Fruit fly (Drosophila melanogaster) whole organism, embryonic: ENCODE data around the gene awd.

ENCODE experiments used
- B-H2 ChIP-seq: fragments of 200-800 bp; sonication (Bioruptor generic); optimal IDR thresholded peaks from 2 replicates; lab custom pipeline; 2018; ENCODE audit warnings: missing biosample characterization, mild to moderate bottlenecking, missing genetic modification characterization
- Bdp1 ChIP-seq: fragments of 200-800 bp; sonication (Bioruptor generic); optimal IDR thresholded peaks from 3 replicates; lab custom pipeline; 2016; ENCODE audit warnings: missing biosample characterization, missing genetic modification characterization
- Bteb2 ChIP-seq: fragments of 200-800 bp; sonication (Bioruptor generic); optimal IDR thresholded peaks from 2 replicates; lab custom pipeline; 2016; ENCODE audit warnings: missing biosample characterization, missing genetic modification characterization
- CG10565 ChIP-seq: fragments of 200-800 bp; sonication (Bioruptor generic); optimal IDR thresholded peaks from 3 replicates; lab custom pipeline; 2016; ENCODE audit warnings: missing biosample characterization, mild to moderate bottlenecking, missing genetic modification characterization
- CG13123 ChIP-seq: fragments of 200-800 bp; sonication (Bioruptor generic); optimal IDR thresholded peaks from 2 replicates; lab custom pipeline; 2016; ENCODE audit warnings: missing biosample characterization, missing genetic modification characterization
- CG1603 ChIP-seq: fragments of 200-800 bp; sonication (Bioruptor generic); optimal IDR thresholded peaks from 2 replicates; lab custom pipeline; 2019; ENCODE audit warnings: missing biosample characterization, mild to moderate bottlenecking, missing genetic modification characterization, moderate library complexity
- CG16813 ChIP-seq: fragments of 200-800 bp; sonication (Bioruptor generic); IDR thresholded peaks from 3 replicates; pipeline ENCODE4 v1.3.6; 2022; ENCODE audit warnings: missing biosample characterization, missing genetic modification characterization; ENCODE audit not compliant: partially characterized antibody
- CG17359 ChIP-seq: fragments of 200-800 bp; sonication (Bioruptor generic); optimal IDR thresholded peaks from 3 replicates; lab custom pipeline; 2018; ENCODE audit warnings: missing biosample characterization, mild to moderate bottlenecking, missing genetic modification characterization, moderate library complexity
- CG2129 ChIP-seq: fragments of 200-800 bp; sonication (Bioruptor generic); IDR thresholded peaks from 2 replicates; pipeline ENCODE4 v1.3.6; 2022; ENCODE audit warnings: missing biosample characterization, missing genetic modification characterization; ENCODE audit not compliant: partially characterized antibody
- CG2199 ChIP-seq: fragments of 200-800 bp; sonication (Bioruptor generic); IDR thresholded peaks from 3 replicates; pipeline ENCODE4 v1.3.6; 2022; ENCODE audit warnings: missing biosample characterization, missing genetic modification characterization
- CG32767 ChIP-seq: fragments of 200-800 bp; sonication (Bioruptor generic); IDR thresholded peaks from 2 replicates; pipeline ENCODE4 v1.3.6; 2022; ENCODE audit warnings: missing biosample characterization, missing genetic modification characterization
- CG3407 ChIP-seq: fragments of 200-800 bp; sonication (Bioruptor generic); optimal IDR thresholded peaks from 2 replicates; lab custom pipeline; 2018; ENCODE audit warnings: missing biosample characterization, mild to moderate bottlenecking, missing genetic modification characterization
- CG3847 ChIP-seq: fragments of 200-800 bp; sonication (Bioruptor generic); IDR thresholded peaks from 2 replicates; pipeline ENCODE4 v1.3.6; 2022; ENCODE audit warnings: missing biosample characterization, missing genetic modification characterization
- CG4820 ChIP-seq: fragments of 200-800 bp; sonication (Bioruptor generic); optimal IDR thresholded peaks from 3 replicates; lab custom pipeline; 2016; ENCODE audit warnings: missing biosample characterization, missing genetic modification characterization
- CG4854 ChIP-seq: fragments of 200-800 bp; sonication (Bioruptor generic); optimal IDR thresholded peaks from 2 replicates; lab custom pipeline; 2016; ENCODE audit warnings: missing biosample characterization, missing genetic modification characterization, inconsistent platforms
- CG6683 ChIP-seq: fragments of 200-800 bp; sonication (Bioruptor generic); optimal IDR thresholded peaks from 2 replicates; lab custom pipeline; 2017; ENCODE audit warnings: missing biosample characterization, mild to moderate bottlenecking, missing genetic modification characterization, missing genetic modification reagents
- CG6854 ChIP-seq: fragments of 200-800 bp; sonication (Bioruptor generic); optimal IDR thresholded peaks from 3 replicates; lab custom pipeline; 2017; ENCODE audit warnings: missing biosample characterization, mild to moderate bottlenecking, missing genetic modification characterization
- CG7839 ChIP-seq: fragments of 200-800 bp; sonication (Bioruptor generic); optimal IDR thresholded peaks from 3 replicates; lab custom pipeline; 2018; ENCODE audit warnings: missing biosample characterization, mild to moderate bottlenecking, missing genetic modification characterization, moderate library complexity
- CG8290 ChIP-seq, 3 experiments: fragments of 200-800 bp; sonication (Bioruptor generic); optimal IDR thresholded peaks; 2 replicates each; lab custom pipeline; 2016 to 2019; ENCODE audit warnings: missing biosample characterization in 3 of 3, missing genetic modification characterization in 3 of 3, mild to moderate bottlenecking in 2 of 3, moderate library complexity in 1 of 3
- CG8359 ChIP-seq: fragments of 200-800 bp; sonication (Bioruptor generic); optimal IDR thresholded peaks from 2 replicates; lab custom pipeline; 2017; ENCODE audit warnings: missing biosample characterization, mild to moderate bottlenecking, missing genetic modification characterization, borderline replicate concordance
- Chrac-16 ChIP-seq: fragments of 200-800 bp; sonication (Bioruptor generic); optimal IDR thresholded peaks from 3 replicates; lab custom pipeline; 2016; ENCODE audit warnings: missing biosample characterization, missing genetic modification characterization
- CrebB ChIP-seq: fragments of 200-800 bp; sonication (Bioruptor generic); optimal IDR thresholded peaks from 3 replicates; lab custom pipeline; 2018; ENCODE audit warnings: missing biosample characterization, mild to moderate bottlenecking, missing genetic modification characterization
- HmgZ ChIP-seq: fragments of 200-800 bp; sonication (Bioruptor generic); optimal IDR thresholded peaks from 2 replicates; lab custom pipeline; 2018; ENCODE audit warnings: missing biosample characterization, mild to moderate bottlenecking, missing genetic modification characterization
- Hr39 ChIP-seq: fragments of >200 bp; optimal IDR thresholded peaks from 2 replicates; lab custom pipeline; 2017
- Hr51 ChIP-seq, 2 experiments: fragments of 200-800 bp; sonication (Bioruptor generic); optimal IDR thresholded peaks; 2 replicates in 1 of 2; 3 replicates in 1 of 2; lab custom pipeline; 2016 to 2018; ENCODE audit warnings: missing biosample characterization in 2 of 2, missing genetic modification characterization in 2 of 2, mild to moderate bottlenecking in 1 of 2, moderate library complexity in 1 of 2
- Mad ChIP-seq: fragments of 200-800 bp; sonication (Bioruptor generic); optimal IDR thresholded peaks from 2 replicates; lab custom pipeline; 2016; ENCODE audit warnings: missing biosample characterization, missing genetic modification characterization
- Max ChIP-seq: fragments of 200-800 bp; sonication (Bioruptor generic); optimal IDR thresholded peaks from 2 replicates; lab custom pipeline; 2016; ENCODE audit warnings: missing biosample characterization, mild to moderate bottlenecking, missing genetic modification characterization
- Mes4 ChIP-seq: fragments of 200-800 bp; sonication (Bioruptor generic); optimal IDR thresholded peaks from 2 replicates; lab custom pipeline; 2016; ENCODE audit warnings: missing biosample characterization, missing genetic modification characterization
- NC2α ChIP-seq: fragments of 200-800 bp; sonication (Bioruptor generic); optimal IDR thresholded peaks from 2 replicates; lab custom pipeline; 2016; ENCODE audit warnings: missing biosample characterization, missing genetic modification characterization
- Optix ChIP-seq: fragments of 200-800 bp; sonication (Bioruptor generic); IDR thresholded peaks from 3 replicates; pipeline ENCODE4 v1.3.6; 2022; ENCODE audit warnings: missing biosample characterization, missing genetic modification characterization
- Poxn ChIP-seq: fragments of 200-800 bp; sonication (Bioruptor generic); IDR thresholded peaks from 2 replicates; pipeline ENCODE4 v1.3.6; 2022; ENCODE audit warnings: missing biosample characterization, missing genetic modification characterization
- Rx ChIP-seq: fragments of 200-800 bp; sonication (Bioruptor generic); IDR thresholded peaks from 2 replicates; pipeline ENCODE4 v1.3.6; 2022; ENCODE audit warnings: missing biosample characterization, missing genetic modification characterization
- Six4 ChIP-seq: fragments of 200-800 bp; sonication (Bioruptor generic); optimal IDR thresholded peaks from 2 replicates; lab custom pipeline; 2016; ENCODE audit warnings: missing biosample characterization, missing genetic modification characterization
- Ssrp ChIP-seq: fragments of 200-800 bp; sonication (Bioruptor generic); optimal IDR thresholded peaks from 2 replicates; lab custom pipeline; 2018; ENCODE audit warnings: missing biosample characterization, mild to moderate bottlenecking, missing genetic modification characterization, moderate library complexity
- Xrp1 ChIP-seq: fragments of 200-800 bp; sonication (Bioruptor generic); IDR thresholded peaks from 2 replicates; pipeline ENCODE4 v1.3.6; 2022; ENCODE audit warnings: missing biosample characterization, missing genetic modification characterization
- aop ChIP-seq: fragments of 200-800 bp; sonication (Bioruptor generic); IDR thresholded peaks from 2 replicates; pipeline ENCODE4 v1.3.6; 2022; ENCODE audit warnings: missing biosample characterization, missing genetic modification characterization
- disco-r ChIP-seq: fragments of 200-800 bp; sonication (Bioruptor generic); optimal IDR thresholded peaks from 2 replicates; lab custom pipeline; 2016; ENCODE audit warnings: missing biosample characterization, missing genetic modification characterization
- eve ChIP-seq, 2 experiments: fragments of >200 bp; optimal IDR thresholded peaks; 2 replicates each; lab custom pipeline; 2017; ENCODE audit warnings: missing biosample characterization in 2 of 2, missing genetic modification characterization in 2 of 2
- gsb-n ChIP-seq: fragments of 200-800 bp; sonication (Bioruptor generic); optimal IDR thresholded peaks from 3 replicates; lab custom pipeline; 2018; ENCODE audit warnings: missing biosample characterization, mild to moderate bottlenecking, missing genetic modification characterization
- gt ChIP-seq: fragments of 200-800 bp; sonication (Bioruptor generic); IDR thresholded peaks from 2 replicates; pipeline ENCODE4 v1.3.6; 2022; ENCODE audit warnings: missing biosample characterization, missing genetic modification characterization
- hth ChIP-seq: fragments of >200 bp; optimal IDR thresholded peaks from 2 replicates; lab custom pipeline; 2017; ENCODE audit warnings: inconsistent platforms
- inv ChIP-seq: fragments of 200-800 bp; sonication (Bioruptor generic); IDR thresholded peaks from 2 replicates; pipeline ENCODE4 v1.3.6; 2022; ENCODE audit warnings: missing biosample characterization, missing genetic modification characterization; ENCODE audit not compliant: partially characterized antibody
- lbe ChIP-seq: fragments of 200-800 bp; sonication (Bioruptor generic); optimal IDR thresholded peaks from 2 replicates; lab custom pipeline; 2016; ENCODE audit warnings: missing biosample characterization, mild to moderate bottlenecking, missing genetic modification characterization
- mam ChIP-seq: fragments of 200-800 bp; sonication (Bioruptor generic); optimal IDR thresholded peaks from 3 replicates; lab custom pipeline; 2016; ENCODE audit warnings: missing biosample characterization, missing genetic modification characterization
- pan ChIP-seq, 4 experiments: fragments of >200 bp in 3 of 4; fragments of 200-800 bp in 1 of 4; sonication (Bioruptor generic) in 1 of 4; optimal IDR thresholded peaks in 3 of 4; IDR thresholded peaks in 1 of 4; 2 replicates each; pipeline versions ENCODE4 v1.3.6 to Lab custom; 2017 to 2022; ENCODE audit warnings: missing biosample characterization in 2 of 4, missing genetic modification characterization in 2 of 4, mixed read lengths in 1 of 4
- ro ChIP-seq: fragments of 200-800 bp; sonication (Bioruptor generic); IDR thresholded peaks from 2 replicates; pipeline ENCODE4 v1.3.6; 2022; ENCODE audit warnings: missing biosample characterization, missing genetic modification characterization
- sens ChIP-seq: fragments of 200-800 bp; sonication (Bioruptor generic); peaks from one replicate; lab custom pipeline; 2016; ENCODE audit warnings: missing biosample characterization, missing genetic modification characterization
- shn ChIP-seq: fragments of 200-800 bp; sonication (Bioruptor generic); optimal IDR thresholded peaks from 3 replicates; lab custom pipeline; 2016; ENCODE audit warnings: missing biosample characterization, missing genetic modification characterization
- slp2 ChIP-seq: fragments of 200-800 bp; sonication (Bioruptor generic); optimal IDR thresholded peaks from 2 replicates; lab custom pipeline; 2016; ENCODE audit warnings: missing biosample characterization, missing genetic modification characterization
- trem ChIP-seq: fragments of 200-800 bp; optimal IDR thresholded peaks from 3 replicates; lab custom pipeline; 2019; ENCODE audit warnings: missing biosample characterization, mild to moderate bottlenecking, missing genetic modification characterization, moderate library complexity

The awd gene

DNA sequence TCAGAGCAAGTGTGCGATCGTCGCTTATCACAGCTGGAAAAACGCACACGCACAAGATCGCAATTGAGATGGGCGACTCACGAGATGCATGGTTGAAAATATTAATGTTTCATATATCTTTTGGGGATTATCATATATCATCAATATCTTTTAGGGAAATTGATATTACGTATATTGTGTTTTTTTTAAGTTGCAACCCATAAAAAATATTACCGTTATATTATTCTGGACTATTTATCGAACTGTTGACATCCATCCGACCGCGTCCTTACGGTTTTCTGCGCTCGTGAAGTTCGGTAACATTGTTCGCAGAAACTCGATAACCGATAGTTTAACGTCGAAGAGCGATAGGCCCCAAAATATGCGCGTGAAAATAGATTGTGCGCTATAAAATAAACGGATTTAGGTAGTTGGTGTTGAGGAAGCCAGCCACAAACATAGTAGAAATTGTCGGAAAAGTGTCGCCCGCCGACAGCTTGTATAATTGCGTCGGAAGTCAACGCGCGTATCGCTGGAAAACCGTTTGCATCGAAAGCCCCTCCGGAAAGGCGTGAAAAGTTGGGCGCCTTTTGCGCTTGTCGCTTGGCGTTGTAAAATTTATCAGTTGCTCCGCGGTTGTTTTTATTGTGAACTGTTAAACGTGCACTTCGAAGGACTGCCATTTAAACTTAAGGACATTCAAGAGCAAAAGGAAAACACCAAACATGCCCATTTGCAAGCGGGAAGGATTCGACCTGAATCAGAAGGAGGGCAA lies 48.0 kb upstream of the awd start, which contains the start of the genes Mccc1 and Acf (continued):
- TF ChIP-seq inv (GFP tag; lab: Robert Waterston, UW) (no peak; the same call in none of the 2 replicates), trem (tag; lab: Kevin White, UChicago) (peak; percentile 54), Optix (GFP tag; lab: Robert Waterston, UW) (no peak), CG4854 (GFP tag; lab: Kevin White, UChicago) (no peak), Mes4 (GFP tag; lab: Kevin White, UChicago) (peak; percentile 2), lbe (GFP tag; lab: Kevin White, UChicago) (no peak), slp2 (GFP tag; lab: Kevin White, UChicago) (no peak), Max (GFP tag; lab: Kevin White, UChicago) (peak; percentile 61), Xrp1 (GFP tag; lab: Robert Waterston, UW) (peak; percentile 54), Bdp1 (no peak), Rx (GFP tag; lab: Robert Waterston, UW) (no peak), CG1603 (tag; lab: Kevin White, UChicago) (peak; percentile 52), HmgZ (tag; lab: Kevin White, UChicago) (peak; percentile 47), pan (optimal IDR thresholded peaks at IDR 0.05; lab: Kevin White, UChicago) (no peak), pan (GFP tag; optimal IDR thresholded peaks at IDR 0.05 in 1 of 2, IDR thresholded peaks at IDR 0.05 in 1 of 2) (peak in 1 of 2 experiments; percentile 43), sens (peak; percentile 93), Hr39 (lab: Kevin White, UChicago) (no peak), Poxn (GFP tag; lab: Robert Waterston, UW) (no peak), CG3407 (GFP tag; lab: Kevin White, UChicago) (no peak), CG7839 (tag; lab: Kevin White, UChicago) (no peak), ro (GFP tag; lab: Robert Waterston, UW) (no peak), B-H2 (GFP tag; lab: Kevin White, UChicago) (no peak), Mad (GFP tag; lab: Kevin White, UChicago) (no peak), CG17359 (tag; lab: Kevin White, UChicago) (no peak), CG6854 (GFP tag; lab: Kevin White, UChicago) (no peak), CG4820 (no peak), Ssrp (no peak), Six4 (GFP tag; lab: Kevin White, UChicago) (no peak), NC2α (no peak), CG6683 (no peak), gt (GFP tag; lab: Robert Waterston, UW) (no peak), Bteb2 (GFP tag; lab: Kevin White, UChicago) (peak; percentile 41), hth (lab: Kevin White, UChicago) (no peak), CrebB (tag; lab: Kevin White, UChicago) (no peak), CG2199 (GFP tag; lab: Robert Waterston, UW) (no peak), CG8359 (GFP tag; lab: Kevin White, UChicago) (no peak), CG10565 (GFP tag; lab: Kevin White, UChicago) (no peak), aop (no peak), Chrac-16 (peak; percentile 42), shn (no peak), CG32767 (GFP tag; lab: Robert Waterston, UW) (no peak), CG3847 (peak; percentile 44; the same call in 1 of the 2 replicates), CG8290 (GFP tag; optimal IDR thresholded peaks at IDR 0.05; lab: Kevin White, UChicago) (no peak), CG8290 (tag; optimal IDR thresholded peaks at IDR 0.05; lab: Kevin White, UChicago) (no peak), Hr51 (GFP tag; optimal IDR thresholded peaks at IDR 0.05; lab: Kevin White, UChicago) (no peak), CG16813 (GFP tag; lab: Robert Waterston, UW) (peak; percentile 41; the same call in 1 of the 3 replicates), gsb-n (tag; lab: Kevin White, UChicago) (no peak), disco-r (no peak), mam (peak; percentile 60), CG2129 (no peak; the same call in 1 of the 2 replicates), CG13123 (GFP tag; lab: Kevin White, UChicago) (no peak), eve (GFP tag; optimal IDR thresholded peaks at IDR 0.05; lab: Kevin White, UChicago) (no peak)
